Worm (Caenorhabditis elegans): ENCODE measurements around the gene ctps-1.

DNA sequence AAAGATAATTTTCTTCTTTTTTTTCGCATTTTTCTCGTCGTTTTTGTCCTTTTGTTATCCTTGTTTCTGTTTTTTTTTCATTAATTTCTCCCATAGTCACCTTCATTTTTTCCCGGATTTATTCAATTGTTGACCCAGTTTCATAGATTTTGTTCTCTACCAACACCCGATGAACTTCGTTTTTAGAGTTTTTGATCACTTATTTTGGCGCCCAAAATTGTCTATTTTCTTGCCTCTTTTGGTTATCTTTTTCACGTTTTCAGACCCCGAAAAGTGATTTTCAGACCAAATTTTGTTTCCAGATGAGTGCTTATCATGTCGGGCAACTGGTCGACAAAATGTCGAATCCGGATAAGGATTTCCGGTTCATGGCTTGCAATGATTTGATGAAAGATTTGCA is 7.9 kb downstream of the ctps-1 start, which contains the start of gene cand-1:
- TF ChIP-seq ceh-82 (tag; optimal IDR thresholded peaks at IDR 0.05) (no peak), fos-1 (tag; optimal IDR thresholded peaks at IDR 0.05) (no peak), skn-1 (tag; optimal IDR thresholded peaks at IDR 0.05) (no peak), unc-39 (tag; optimal IDR thresholded peaks at IDR 0.05) (no peak), ZK546.5 (tag; optimal IDR thresholded peaks at IDR 0.05) (no peak)

All from whole organism, L3 larva.